Worm (Caenorhabditis elegans) whole organism, L2 larva: ENCODE results near the gene F25D1.8.

Experiments
- R02D3.7 ChIP-seq: fragments of 150-350 bp; optimal IDR thresholded peaks from 2 replicates; lab custom pipeline; 2014; ENCODE audit warnings: missing biosample characterization, missing genetic modification characterization
- Y55F3AM.14 ChIP-seq: fragments of 200-800 bp; sonication (Bioruptor generic); optimal IDR thresholded peaks from 2 replicates; lab custom pipeline; 2018; ENCODE audit warnings: mild to moderate bottlenecking, missing genetic modification characterization, missing compliant biosample characterization
- ZK546.5 ChIP-seq: sonication (generic microtip); optimal IDR thresholded peaks from 2 replicates; lab custom pipeline; 2017; ENCODE audit warnings: missing biosample characterization, missing genetic modification characterization
- alr-1 ChIP-seq: fragments of 150-350 bp; optimal IDR thresholded peaks from 2 replicates; lab custom pipeline; 2014; ENCODE audit warnings: missing biosample characterization, missing genetic modification characterization
- ama-1 ChIP-seq: fragments of 150-350 bp; optimal IDR thresholded peaks from 2 replicates; lab custom pipeline; 2018; ENCODE audit warnings: inconsistent platforms
- ceh-82 ChIP-seq: fragments of 150-350 bp; optimal IDR thresholded peaks from 2 replicates; lab custom pipeline; 2014; ENCODE audit warnings: missing biosample characterization, missing genetic modification characterization
- dmd-4 ChIP-seq: sonication (generic microtip); optimal IDR thresholded peaks from 2 replicates; lab custom pipeline; 2017; ENCODE audit warnings: missing biosample characterization, missing genetic modification characterization
- egl-27 ChIP-seq: sonication (generic microtip); optimal IDR thresholded peaks from 3 replicates; lab custom pipeline; 2017; ENCODE audit warnings: missing biosample characterization, missing genetic modification reagents, missing genetic modification characterization
- elt-1 ChIP-seq: fragments of 150-350 bp; optimal IDR thresholded peaks from 2 replicates; lab custom pipeline; 2014; ENCODE audit warnings: missing biosample characterization, missing genetic modification characterization
- fos-1 ChIP-seq: fragments of 150-350 bp; optimal IDR thresholded peaks from 2 replicates; lab custom pipeline; 2014; ENCODE audit warnings: missing biosample characterization, missing genetic modification characterization
- gmeb-1 ChIP-seq: fragments of 150-350 bp; optimal IDR thresholded peaks from 2 replicates; lab custom pipeline; 2014; ENCODE audit warnings: missing biosample characterization, missing genetic modification characterization
- lin-11 ChIP-seq: fragments of 150-350 bp; sonication (generic microtip); optimal IDR thresholded peaks from 2 replicates; lab custom pipeline; 2014; ENCODE audit warnings: missing biosample characterization, missing genetic modification characterization, inconsistent platforms, mixed read lengths
- lin-13 ChIP-seq: fragments of 150-350 bp; optimal IDR thresholded peaks from 2 replicates; lab custom pipeline; 2014; ENCODE audit warnings: missing biosample characterization, missing genetic modification reagents, missing genetic modification characterization
- lin-39 ChIP-seq: fragments of 150-350 bp; optimal IDR thresholded peaks from 2 replicates; lab custom pipeline; 2014; ENCODE audit warnings: missing biosample characterization, missing genetic modification reagents, missing genetic modification characterization
- lsy-2 ChIP-seq, 2 experiments: fragments of 150-350 bp in 1 of 2; sonication (generic microtip) in 1 of 2; optimal IDR thresholded peaks; 2 replicates each; lab custom pipeline; 2014 to 2017; ENCODE audit warnings: missing biosample characterization in 2 of 2, missing genetic modification characterization in 2 of 2
- mab-5 ChIP-seq: fragments of 150-350 bp; optimal IDR thresholded peaks from 2 replicates; lab custom pipeline; 2014; ENCODE audit warnings: missing biosample characterization, missing genetic modification characterization
- mbf-1 ChIP-seq: sonication (generic microtip); optimal IDR thresholded peaks from 2 replicates; lab custom pipeline; 2017; ENCODE audit warnings: missing biosample characterization, missing genetic modification characterization
- mdl-1 ChIP-seq, 2 experiments: fragments of 150-350 bp in 1 of 2; sonication (generic microtip) in 1 of 2; optimal IDR thresholded peaks; 2 replicates each; lab custom pipeline; 2017; ENCODE audit warnings: missing biosample characterization in 2 of 2, missing genetic modification characterization in 2 of 2
- nhr-10 ChIP-seq: sonication (generic microtip); optimal IDR thresholded peaks from 2 replicates; lab custom pipeline; 2017; ENCODE audit warnings: missing biosample characterization, missing genetic modification characterization
- nhr-11 ChIP-seq: fragments of 150-350 bp; optimal IDR thresholded peaks from 2 replicates; lab custom pipeline; 2014; ENCODE audit warnings: missing biosample characterization, missing genetic modification characterization
- nhr-12 ChIP-seq: fragments of 150-350 bp; optimal IDR thresholded peaks from 2 replicates; lab custom pipeline; 2014; ENCODE audit warnings: missing biosample characterization, missing genetic modification characterization
- nhr-129 ChIP-seq: fragments of 150-350 bp; optimal IDR thresholded peaks from 2 replicates; lab custom pipeline; 2014; ENCODE audit warnings: missing biosample characterization, missing genetic modification characterization
- nhr-237 ChIP-seq: fragments of 150-350 bp; optimal IDR thresholded peaks from 2 replicates; lab custom pipeline; 2014; ENCODE audit warnings: missing biosample characterization, missing genetic modification characterization
- nhr-25 ChIP-seq: fragments of 150-350 bp; sonication (generic microtip); optimal IDR thresholded peaks from 3 replicates; lab custom pipeline; 2014; ENCODE audit warnings: missing biosample characterization, missing genetic modification characterization
- nhr-77 ChIP-seq: fragments of 150-350 bp; optimal IDR thresholded peaks from 2 replicates; lab custom pipeline; 2014; ENCODE audit warnings: missing biosample characterization, missing genetic modification characterization
- sem-4 ChIP-seq: fragments of 150-350 bp; optimal IDR thresholded peaks from 2 replicates; lab custom pipeline; 2014; ENCODE audit warnings: missing biosample characterization, missing genetic modification reagents, missing genetic modification characterization
- skn-1 ChIP-seq: sonication (generic microtip); optimal IDR thresholded peaks from 2 replicates; lab custom pipeline; 2017; ENCODE audit warnings: missing biosample characterization, missing genetic modification characterization
- sma-3 ChIP-seq: sonication (generic microtip); optimal IDR thresholded peaks from 2 replicates; lab custom pipeline; 2016; ENCODE audit warnings: missing genetic modification reagents, missing genetic modification characterization, missing compliant biosample characterization
- sma-9 ChIP-seq, 2 experiments: fragments of 150-350 bp in 1 of 2; sonication (generic microtip) in 1 of 2; optimal IDR thresholded peaks; 2 replicates each; lab custom pipeline; 2014 to 2016; ENCODE audit warnings: missing genetic modification characterization in 2 of 2, mild to moderate bottlenecking in 1 of 2, missing biosample characterization in 1 of 2, missing compliant biosample characterization in 1 of 2, missing genetic modification reagents in 1 of 2, moderate library complexity in 1 of 2
- unc-39 ChIP-seq: fragments of 150-350 bp; optimal IDR thresholded peaks from 2 replicates; lab custom pipeline; 2014; ENCODE audit warnings: missing biosample characterization, missing genetic modification characterization
- unc-62 ChIP-seq: fragments of 150-350 bp; optimal IDR thresholded peaks from 2 replicates; lab custom pipeline; 2014; ENCODE audit warnings: missing biosample characterization, missing genetic modification reagents, missing genetic modification characterization
- zag-1 ChIP-seq: fragments of 150-350 bp; optimal IDR thresholded peaks from 2 replicates; lab custom pipeline; 2014; ENCODE audit warnings: missing biosample characterization, missing genetic modification characterization
- ztf-11 ChIP-seq: sonication (generic microtip); optimal IDR thresholded peaks from 2 replicates; lab custom pipeline; 2017; ENCODE audit warnings: missing biosample characterization, missing genetic modification characterization

F25D1.8 gene

ce11 chrV:10496733-10497132 is 42.5 kb upstream of the F25D1.8 start, which contains the start of gene C35A5.4:
TSS of gene C35A5.4 (plus strand) at chrV:10497033.
- TF ChIP-seq nhr-10 (tag; lab: Kevin White, UChicago), result no peak
- no peak for TF ChIP-seq sma-3 (GFP tag; lab: Kevin White, UChicago)
- TF ChIP-seq elt-1 (tag; lab: Kevin White, UChicago), result no peak
- no peak for TF ChIP-seq ceh-82 (tag; lab: Kevin White, UChicago)
- TF ChIP-seq ZK546.5 (tag; lab: Kevin White, UChicago), result no peak
- TF ChIP-seq nhr-25 (tag; lab: Kevin White, UChicago), result no peak
- TF ChIP-seq egl-27 (tag; lab: Kevin White, UChicago), result no peak

ce11 chrV:10501295-10501694 is 37.9 kb upstream of the F25D1.8 start, which contains the start of gene C35A5.3:
TSS of gene C35A5.3 (minus strand) at chrV:10501395.
- no peak for TF ChIP-seq unc-62 (GFP tag; lab: Kevin White, UChicago)
- TF ChIP-seq lin-39 (tag; lab: Kevin White, UChicago), result no peak
- TF ChIP-seq Y55F3AM.14 (GFP tag; lab: Kevin White, UChicago), result no peak
- no peak for TF ChIP-seq nhr-10 (tag; lab: Kevin White, UChicago)
- no peak for TF ChIP-seq nhr-129 (tag; lab: Kevin White, UChicago)
- TF ChIP-seq unc-39, result no peak
- TF ChIP-seq ztf-11 (tag; lab: Kevin White, UChicago), result no peak
- no peak for TF ChIP-seq mdl-1 (tag; optimal IDR thresholded peaks at IDR 0.05; lab: Kevin White, UChicago)
- TF ChIP-seq ceh-82 (tag; lab: Kevin White, UChicago), result no peak

- TF ChIP-seq elt-1 (tag; lab: Kevin White, UChicago), result no peak
- TF ChIP-seq fos-1 (tag; lab: Kevin White, UChicago), result no peak
- no peak for TF ChIP-seq nhr-77 (tag; lab: Kevin White, UChicago)
Observed at ce11 chrV:10503011-10503410, 36.2 kb upstream of the F25D1.8 start, which contains the start of gene C35A5.11. TSS of gene C35A5.11 (minus strand) at chrV:10503111.

- TF ChIP-seq skn-1 (tag; lab: Kevin White, UChicago) (no peak), sma-3 (GFP tag; lab: Kevin White, UChicago) (no peak), lin-13 (no peak), sem-4 (tag; lab: Kevin White, UChicago) (no peak), lsy-2 (tag; optimal IDR thresholded peaks at IDR 0.05; lab: Kevin White, UChicago) (no peak), gmeb-1 (no peak), dmd-4 (tag; lab: Kevin White, UChicago) (no peak), zag-1 (no peak), ama-1 (lab: Kevin White, UChicago) (no peak), lin-11 (no peak), nhr-11 (no peak), sma-9 (GFP tag; optimal IDR thresholded peaks at IDR 0.05; lab: Kevin White, UChicago) (no peak), sma-9 (tag; optimal IDR thresholded peaks at IDR 0.05; lab: Kevin White, UChicago) (no peak)
Observed at ce11 chrV:10503893-10504292, 35.3 kb upstream of the F25D1.8 start, which contains the start of gene C35A5.10. TSS of gene C35A5.10 (plus strand) at chrV:10504193.

- no peak for TF ChIP-seq lin-13
- TF ChIP-seq nhr-237 (tag; lab: Kevin White, UChicago), result no peak
- TF ChIP-seq lsy-2 (tag; optimal IDR thresholded peaks at IDR 0.05; lab: Kevin White, UChicago), result no peak
- TF ChIP-seq R02D3.7 (tag; lab: Kevin White, UChicago), result no peak
- no peak for TF ChIP-seq nhr-12 (tag; lab: Kevin White, UChicago)
- TF ChIP-seq egl-27 (tag; lab: Kevin White, UChicago), result no peak
- TF ChIP-seq mbf-1 (tag; lab: Kevin White, UChicago), result no peak
- TF ChIP-seq sma-3 (GFP tag; lab: Kevin White, UChicago), result no peak
- TF ChIP-seq alr-1 (tag; lab: Kevin White, UChicago), result no peak
- TF ChIP-seq fos-1 (tag; lab: Kevin White, UChicago), result no peak
- TF ChIP-seq mab-5 (tag; lab: Kevin White, UChicago), result no peak
- no peak for TF ChIP-seq nhr-25 (tag; lab: Kevin White, UChicago)
- TF ChIP-seq sma-9 (GFP tag; optimal IDR thresholded peaks at IDR 0.05; lab: Kevin White, UChicago), result no peak
- no peak for TF ChIP-seq sma-9 (tag; optimal IDR thresholded peaks at IDR 0.05; lab: Kevin White, UChicago)
- no peak for TF ChIP-seq mdl-1 (tag; optimal IDR thresholded peaks at IDR 0.05; lab: Kevin White, UChicago)
Observed at ce11 chrV:10505553-10505952, 33.7 kb upstream of the F25D1.8 start, which contains the start of gene C35A5.5. TSS of gene C35A5.5 (plus strand) at chrV:10505853.
